Fruit fly (Drosophila melanogaster) whole organism, embryonic: ENCODE results near the gene Atg5.

Experiments used
- C15 ChIP-seq: fragments of 200-800 bp; sonication (Bioruptor generic); IDR thresholded peaks from 3 replicates; pipeline ENCODE4 v1.3.6; 2022; ENCODE audit warnings: missing biosample characterization, missing genetic modification characterization
- CG10565 ChIP-seq: fragments of 200-800 bp; sonication (Bioruptor generic); optimal IDR thresholded peaks from 3 replicates; lab custom pipeline; 2016; ENCODE audit warnings: missing biosample characterization, mild to moderate bottlenecking, missing genetic modification characterization
- CG11093 ChIP-seq: fragments of 200-800 bp; sonication (Bioruptor generic); IDR thresholded peaks from 3 replicates; pipeline ENCODE4 v1.3.6; 2022; ENCODE audit warnings: missing biosample characterization, missing genetic modification characterization
- CG12744 ChIP-seq: fragments of 200-800 bp; sonication (Bioruptor generic); optimal IDR thresholded peaks from 2 replicates; lab custom pipeline; 2016; ENCODE audit warnings: missing biosample characterization, missing genetic modification characterization
- CG16813 ChIP-seq: fragments of 200-800 bp; sonication (Bioruptor generic); IDR thresholded peaks from 3 replicates; pipeline ENCODE4 v1.3.6; 2022; ENCODE audit warnings: missing biosample characterization, missing genetic modification characterization; ENCODE audit not compliant: partially characterized antibody
- CG2129 ChIP-seq: fragments of 200-800 bp; sonication (Bioruptor generic); IDR thresholded peaks from 2 replicates; pipeline ENCODE4 v1.3.6; 2022; ENCODE audit warnings: missing biosample characterization, missing genetic modification characterization; ENCODE audit not compliant: partially characterized antibody
- CG3065 ChIP-seq: fragments of 200-800 bp; sonication (Bioruptor generic); optimal IDR thresholded peaks from 2 replicates; lab custom pipeline; 2016; ENCODE audit warnings: missing biosample characterization, missing genetic modification characterization
- CG4328 ChIP-seq: fragments of 200-800 bp; sonication (Bioruptor generic); optimal IDR thresholded peaks from 3 replicates; lab custom pipeline; 2017; ENCODE audit warnings: missing biosample characterization, missing genetic modification reagents, missing genetic modification characterization
- CG4360 ChIP-seq: fragments of 200-800 bp; sonication (Bioruptor generic); IDR thresholded peaks from 2 replicates; pipeline ENCODE4 v1.3.6; 2022; ENCODE audit warnings: missing biosample characterization, missing genetic modification characterization
- CG5245 ChIP-seq: fragments of 200-800 bp; sonication (Bioruptor generic); optimal IDR thresholded peaks from 3 replicates; lab custom pipeline; 2016; ENCODE audit warnings: missing biosample characterization, missing genetic modification characterization
- CG6854 ChIP-seq: fragments of 200-800 bp; sonication (Bioruptor generic); optimal IDR thresholded peaks from 3 replicates; lab custom pipeline; 2017; ENCODE audit warnings: missing biosample characterization, mild to moderate bottlenecking, missing genetic modification characterization
- CG8281 ChIP-seq: fragments of 200-800 bp; sonication (Bioruptor generic); optimal IDR thresholded peaks from 2 replicates; lab custom pipeline; 2018; ENCODE audit warnings: missing biosample characterization, mild to moderate bottlenecking, missing genetic modification characterization, moderate library complexity
- CG9437 ChIP-seq: fragments of 200-800 bp; sonication (Bioruptor generic); optimal IDR thresholded peaks from 2 replicates; lab custom pipeline; 2018; ENCODE audit warnings: missing biosample characterization, mild to moderate bottlenecking, missing genetic modification characterization
- CTCF ChIP-seq: fragments of 200-800 bp; sonication (Bioruptor generic); optimal IDR thresholded peaks from 2 replicates; lab custom pipeline; 2017; ENCODE audit warnings: missing biosample characterization, mild to moderate bottlenecking, missing genetic modification characterization, moderate library complexity
- Fer2 ChIP-seq: fragments of 200-800 bp; sonication (Bioruptor generic); optimal IDR thresholded peaks from 2 replicates; lab custom pipeline; 2018; ENCODE audit warnings: missing biosample characterization, mild to moderate bottlenecking, missing genetic modification characterization, moderate library complexity
- Gsc ChIP-seq: fragments of 200-800 bp; sonication (Bioruptor generic); IDR thresholded peaks from 2 replicates; pipeline ENCODE4 v1.3.6; 2022; ENCODE audit warnings: missing biosample characterization, missing genetic modification characterization
- HLH3B ChIP-seq: fragments of 200-800 bp; sonication (Bioruptor generic); IDR thresholded peaks from 2 replicates; pipeline ENCODE4 v1.3.6; 2022; ENCODE audit warnings: missing biosample characterization, missing genetic modification characterization
- Hmr ChIP-seq: fragments of 200-800 bp; sonication (Bioruptor generic); optimal IDR thresholded peaks from 3 replicates; lab custom pipeline; 2017; ENCODE audit warnings: mild to moderate bottlenecking, missing biosample characterization, missing genetic modification reagents, missing genetic modification characterization
- Hr78 ChIP-seq, 2 experiments: fragments of 200-800 bp in 1 of 2; fragments of >200 bp in 1 of 2; sonication (Bioruptor generic) in 1 of 2; optimal IDR thresholded peaks; 2 replicates each; lab custom pipeline; 2017 to 2019; ENCODE audit warnings: missing biosample characterization in 2 of 2, missing genetic modification characterization in 2 of 2, mild to moderate bottlenecking in 1 of 2, moderate library complexity in 1 of 2
- Lpt ChIP-seq: fragments of >200 bp; optimal IDR thresholded peaks from 2 replicates; lab custom pipeline; 2018; ENCODE audit warnings: missing biosample characterization, missing genetic modification characterization
- MBD-R2 ChIP-seq: fragments of 200-800 bp; sonication (Bioruptor generic); IDR thresholded peaks from 2 replicates; pipeline ENCODE4 v1.3.6; 2022; ENCODE audit warnings: missing biosample characterization, missing genetic modification characterization
- PHDP ChIP-seq: fragments of 200-800 bp; sonication (Bioruptor generic); optimal IDR thresholded peaks from 3 replicates; lab custom pipeline; 2018; ENCODE audit warnings: missing biosample characterization, mild to moderate bottlenecking, missing genetic modification characterization, moderate library complexity
- Pdp1 ChIP-seq, 2 experiments: fragments of 200-800 bp; sonication (Bioruptor generic); optimal IDR thresholded peaks; 3 replicates each; lab custom pipeline; 2016; ENCODE audit warnings: missing biosample characterization in 2 of 2, missing genetic modification characterization in 2 of 2, mild to moderate bottlenecking in 1 of 2, moderate library complexity in 1 of 2
- Rx ChIP-seq: fragments of 200-800 bp; sonication (Bioruptor generic); IDR thresholded peaks from 2 replicates; pipeline ENCODE4 v1.3.6; 2022; ENCODE audit warnings: missing biosample characterization, missing genetic modification characterization
- TFAM ChIP-seq: fragments of 200-800 bp; sonication (Bioruptor generic); optimal IDR thresholded peaks from 2 replicates; lab custom pipeline; 2017; ENCODE audit warnings: missing biosample characterization, missing genetic modification characterization, inconsistent platforms
- Taf1 ChIP-seq: fragments of 200-800 bp; sonication (Bioruptor generic); IDR thresholded peaks from 2 replicates; pipeline ENCODE4 v1.3.6; 2022; ENCODE audit warnings: missing biosample characterization, missing genetic modification characterization
- ab ChIP-seq: fragments of 200-800 bp; sonication (Bioruptor generic); optimal IDR thresholded peaks from 2 replicates; lab custom pipeline; 2016; ENCODE audit warnings: missing biosample characterization, missing genetic modification characterization
- ash1 ChIP-seq: fragments of 200-800 bp; sonication (Bioruptor generic); optimal IDR thresholded peaks from 2 replicates; lab custom pipeline; 2018; ENCODE audit warnings: missing biosample characterization, mild to moderate bottlenecking, missing genetic modification characterization
- ato ChIP-seq: fragments of 200-800 bp; sonication (Bioruptor generic); IDR thresholded peaks from 2 replicates; pipeline ENCODE4 v1.3.6; 2022; ENCODE audit warnings: missing biosample characterization, missing genetic modification characterization; ENCODE audit not compliant: partially characterized antibody
- crp ChIP-seq, 2 experiments: fragments of 200-800 bp; sonication (Bioruptor generic); optimal IDR thresholded peaks; 2 replicates in 1 of 2; 3 replicates in 1 of 2; lab custom pipeline; 2017; ENCODE audit warnings: missing biosample characterization in 2 of 2, missing genetic modification characterization in 2 of 2, mild to moderate bottlenecking in 1 of 2, moderate library complexity in 1 of 2
- disco-r ChIP-seq: fragments of 200-800 bp; sonication (Bioruptor generic); optimal IDR thresholded peaks from 2 replicates; lab custom pipeline; 2016; ENCODE audit warnings: missing biosample characterization, missing genetic modification characterization
- dmrt11E ChIP-seq: fragments of 200-800 bp; sonication (Bioruptor generic); optimal IDR thresholded peaks from 3 replicates; lab custom pipeline; 2018; ENCODE audit warnings: missing biosample characterization, mild to moderate bottlenecking, missing genetic modification characterization, moderate library complexity
- fru ChIP-seq: fragments of >200 bp; optimal IDR thresholded peaks from 2 replicates; lab custom pipeline; 2017
- gce ChIP-seq: fragments of 200-800 bp; sonication (Bioruptor generic); IDR thresholded peaks from 3 replicates; pipeline ENCODE4 v1.3.6; 2022; ENCODE audit warnings: missing biosample characterization, missing genetic modification characterization
- grau ChIP-seq: fragments of 200-800 bp; optimal IDR thresholded peaks from 3 replicates; lab custom pipeline; 2019; ENCODE audit warnings: missing biosample characterization, mild to moderate bottlenecking, missing genetic modification characterization, moderate library complexity
- ind ChIP-seq: fragments of 200-800 bp; sonication (Bioruptor generic); optimal IDR thresholded peaks from 3 replicates; lab custom pipeline; 2016; ENCODE audit warnings: missing biosample characterization, missing genetic modification characterization
- jigr1 ChIP-seq: fragments of 200-800 bp; sonication (Bioruptor generic); IDR thresholded peaks from 3 replicates; pipeline ENCODE4 v1.3.6; 2022; ENCODE audit warnings: missing biosample characterization, missing genetic modification characterization
- ken ChIP-seq: fragments of 200-800 bp; sonication (Bioruptor generic); IDR thresholded peaks from 3 replicates; pipeline ENCODE4 v1.3.6; 2022; ENCODE audit warnings: missing biosample characterization, missing genetic modification characterization
- knrl ChIP-seq: fragments of 200-800 bp; sonication (Bioruptor generic); IDR thresholded peaks from 3 replicates; pipeline ENCODE4 v1.3.6; 2022; ENCODE audit warnings: missing biosample characterization, missing genetic modification characterization; ENCODE audit not compliant: partially characterized antibody
- pb ChIP-seq: fragments of 200-800 bp; sonication (Bioruptor generic); optimal IDR thresholded peaks from 3 replicates; lab custom pipeline; 2016; ENCODE audit warnings: missing biosample characterization, missing genetic modification characterization
- pnt ChIP-seq: fragments of 200-800 bp; sonication (Bioruptor generic); optimal IDR thresholded peaks from 3 replicates; lab custom pipeline; 2016; ENCODE audit warnings: missing biosample characterization, missing genetic modification characterization
- ranshi ChIP-seq: fragments of 200-800 bp; sonication (Bioruptor generic); IDR thresholded peaks from 2 replicates; pipeline ENCODE4 v1.3.6; 2022; ENCODE audit warnings: missing biosample characterization, missing genetic modification characterization
- repo ChIP-seq: fragments of 200-800 bp; sonication (Bioruptor generic); optimal IDR thresholded peaks from 2 replicates; lab custom pipeline; 2016; ENCODE audit warnings: missing biosample characterization, missing genetic modification characterization
- ro ChIP-seq: fragments of 200-800 bp; sonication (Bioruptor generic); IDR thresholded peaks from 2 replicates; pipeline ENCODE4 v1.3.6; 2022; ENCODE audit warnings: missing biosample characterization, missing genetic modification characterization
- salm ChIP-seq: fragments of 200-800 bp; sonication (Bioruptor generic); optimal IDR thresholded peaks from 2 replicates; lab custom pipeline; 2018; ENCODE audit warnings: missing biosample characterization, mild to moderate bottlenecking, missing genetic modification characterization
- shn ChIP-seq: fragments of 200-800 bp; sonication (Bioruptor generic); optimal IDR thresholded peaks from 3 replicates; lab custom pipeline; 2016; ENCODE audit warnings: missing biosample characterization, missing genetic modification characterization
- sima ChIP-seq: fragments of 200-800 bp; sonication (Bioruptor generic); optimal IDR thresholded peaks from 2 replicates; lab custom pipeline; 2016; ENCODE audit warnings: missing biosample characterization, missing genetic modification characterization
- sna ChIP-seq: fragments of 200-800 bp; sonication (Bioruptor generic); IDR thresholded peaks from 2 replicates; pipeline ENCODE4 v1.3.6; 2022; ENCODE audit warnings: missing biosample characterization, missing genetic modification characterization; ENCODE audit not compliant: partially characterized antibody
- unc-4 ChIP-seq: fragments of 200-800 bp; sonication (Bioruptor generic); IDR thresholded peaks from 2 replicates; pipeline ENCODE4 v1.3.6; 2022; ENCODE audit warnings: missing biosample characterization, missing genetic modification characterization; ENCODE audit not compliant: partially characterized antibody
- vnd ChIP-seq: fragments of 200-800 bp; sonication (Bioruptor generic); IDR thresholded peaks from 3 replicates; pipeline ENCODE4 v1.3.6; 2022; ENCODE audit warnings: missing biosample characterization, missing genetic modification characterization; ENCODE audit not compliant: partially characterized antibody
- zf30C ChIP-seq: fragments of 200-800 bp; sonication (Bioruptor generic); optimal IDR thresholded peaks from 3 replicates; lab custom pipeline; 2018; ENCODE audit warnings: missing biosample characterization, mild to moderate bottlenecking, missing genetic modification characterization

The Atg5 gene

DNA sequence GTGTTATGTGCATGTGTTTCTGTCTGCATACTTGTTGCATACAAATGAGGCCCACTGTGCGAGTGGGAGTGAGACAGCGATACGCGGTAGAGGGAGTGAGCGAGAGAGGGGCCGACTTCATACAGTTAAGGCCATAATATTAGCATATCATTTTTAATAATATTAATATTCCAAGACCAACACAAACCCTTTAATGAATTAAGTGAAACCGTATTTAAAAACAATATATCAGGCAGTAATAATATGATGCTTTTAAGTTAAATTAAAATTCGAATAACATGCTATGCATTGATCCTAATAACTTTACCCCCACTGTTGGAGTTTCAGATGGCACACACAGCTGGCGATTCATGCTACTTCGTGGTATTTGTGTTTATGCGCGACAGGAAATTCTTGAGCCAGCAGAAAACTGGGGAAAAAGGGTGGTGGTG lies 1.3 kb upstream of the Atg5 start (continued):
- TF ChIP-seq CG4328 (GFP tag; lab: Kevin White, UChicago): peak; percentile 91
- peak; percentile 9 to 69 for TF ChIP-seq crp (GFP tag; optimal IDR thresholded peaks at IDR 0.05; lab: Kevin White, UChicago)
- TF ChIP-seq Hmr: peak; percentile 95
- peak; percentile 87 for TF ChIP-seq Taf1 (GFP tag; lab: Robert Waterston, UW)
- peak; percentile 91 for TF ChIP-seq CG9437 (GFP tag; lab: Kevin White, UChicago)
- no peak for TF ChIP-seq vnd (GFP tag; lab: Robert Waterston, UW)
- TF ChIP-seq CG10565: peak; percentile 80
- peak; percentile 94 for TF ChIP-seq ken (GFP tag; lab: Robert Waterston, UW)
- TF ChIP-seq TFAM (GFP tag; lab: Kevin White, UChicago): peak; percentile 90
- TF ChIP-seq CG12744 (GFP tag; lab: Kevin White, UChicago): peak; percentile 86
- TF ChIP-seq Rx: peak; percentile 84
- peak; percentile 13 for TF ChIP-seq ash1 (GFP tag; lab: Kevin White, UChicago)
- peak; percentile 35 for TF ChIP-seq sima
- TF ChIP-seq ro: peak; percentile 91
- TF ChIP-seq ato (GFP tag; lab: Robert Waterston, UW): no peak
- TF ChIP-seq CG3065 (GFP tag; lab: Kevin White, UChicago): peak; percentile 88
- peak; percentile 70 for TF ChIP-seq disco-r
- TF ChIP-seq Fer2: peak; percentile 73
- peak; percentile 96 for TF ChIP-seq grau (tag; lab: Kevin White, UChicago)
- TF ChIP-seq ranshi (GFP tag; lab: Robert Waterston, UW): peak; percentile 95
- peak; percentile 85 to 88 for TF ChIP-seq Pdp1 (GFP tag; optimal IDR thresholded peaks at IDR 0.05; lab: Kevin White, UChicago)
- no peak for TF ChIP-seq CG16813 (GFP tag; lab: Robert Waterston, UW)
- TF ChIP-seq CG4360 (GFP tag; lab: Robert Waterston, UW): peak; percentile 73
- TF ChIP-seq Lpt (GFP tag; lab: Kevin White, UChicago): no peak
- peak; percentile 98 for TF ChIP-seq salm (tag; lab: Kevin White, UChicago)
- TF ChIP-seq C15 (GFP tag; lab: Robert Waterston, UW): peak; percentile 59; the same call in 2 of the 3 replicates
- TF ChIP-seq CG2129 (GFP tag; lab: Robert Waterston, UW): no peak
- TF ChIP-seq Hr78 (GFP tag; optimal IDR thresholded peaks at IDR 0.05; lab: Kevin White, UChicago): peak in 1 of 2 experiments; percentile 93
- peak; percentile 89 for TF ChIP-seq CG11093 (GFP tag; lab: Robert Waterston, UW)
- no peak for TF ChIP-seq sna (GFP tag; lab: Robert Waterston, UW)
- TF ChIP-seq CG6854 (GFP tag; lab: Kevin White, UChicago): peak; percentile 92
- TF ChIP-seq pb (GFP tag; lab: Kevin White, UChicago): peak; percentile 45
- peak; percentile 87 for TF ChIP-seq CG8281 (tag; lab: Kevin White, UChicago)
- TF ChIP-seq CG5245 (GFP tag; lab: Kevin White, UChicago): peak; percentile 93
- peak; percentile 29 for TF ChIP-seq ab (GFP tag; lab: Kevin White, UChicago)
- peak; percentile 15 for TF ChIP-seq zf30C (GFP tag; lab: Kevin White, UChicago)
- peak; percentile 44 for TF ChIP-seq shn
- peak; percentile 93 for TF ChIP-seq ind (GFP tag; lab: Kevin White, UChicago)
- TF ChIP-seq gce (GFP tag; lab: Robert Waterston, UW): peak; percentile 94
- TF ChIP-seq jigr1 (GFP tag; lab: Robert Waterston, UW): peak; percentile 83; the same call in 2 of the 3 replicates
- TF ChIP-seq dmrt11E: peak; percentile 98
- no peak for TF ChIP-seq fru
- TF ChIP-seq CTCF (GFP tag; lab: Kevin White, UChicago): peak; percentile 68
- peak; percentile 35 for TF ChIP-seq repo
- peak; percentile 97 for TF ChIP-seq HLH3B (GFP tag; lab: Robert Waterston, UW)
- no peak for TF ChIP-seq unc-4
- peak; percentile 73 for TF ChIP-seq pnt (GFP tag; lab: Kevin White, UChicago)
- no peak for TF ChIP-seq knrl (GFP tag; lab: Robert Waterston, UW)
- peak; percentile 97 for TF ChIP-seq PHDP (tag; lab: Kevin White, UChicago)
- peak; percentile 82 for TF ChIP-seq Gsc
- TF ChIP-seq MBD-R2 (GFP tag; lab: Robert Waterston, UW): peak; percentile 83
